Fruit fly (Drosophila melanogaster) whole organism, embryonic: Measurements from ENCODE around the gene Fas1.

Source experiments
- CG6254 ChIP-seq: fragments of 200-800 bp; sonication (Bioruptor generic); optimal IDR thresholded peaks from 3 replicates; lab custom pipeline; 2017; ENCODE audit warnings: mild to moderate bottlenecking, missing biosample characterization, missing genetic modification reagents, missing genetic modification characterization
- CG7372 ChIP-seq: fragments of 200-800 bp; sonication (Bioruptor generic); IDR thresholded peaks from 2 replicates; pipeline ENCODE4 v1.3.6; 2022; ENCODE audit warnings: missing biosample characterization, missing genetic modification characterization
- CG7987 ChIP-seq: fragments of 200-800 bp; sonication (Bioruptor generic); optimal IDR thresholded peaks from 2 replicates; lab custom pipeline; 2018; ENCODE audit warnings: missing biosample characterization, mild to moderate bottlenecking, missing genetic modification characterization, moderate library complexity
- CG8388 ChIP-seq: fragments of 200-800 bp; sonication (Bioruptor generic); optimal IDR thresholded peaks from 2 replicates; lab custom pipeline; 2019; ENCODE audit warnings: missing biosample characterization, mild to moderate bottlenecking, missing genetic modification characterization, moderate library complexity
- CTCF ChIP-seq: fragments of 200-800 bp; sonication (Bioruptor generic); optimal IDR thresholded peaks from 2 replicates; lab custom pipeline; 2017; ENCODE audit warnings: missing biosample characterization, mild to moderate bottlenecking, missing genetic modification characterization, moderate library complexity
- dimm ChIP-seq: fragments of 200-800 bp; sonication (Bioruptor generic); IDR thresholded peaks from 2 replicates; pipeline ENCODE4 v1.3.6; 2022; ENCODE audit warnings: missing biosample characterization, missing genetic modification characterization

DNA sequence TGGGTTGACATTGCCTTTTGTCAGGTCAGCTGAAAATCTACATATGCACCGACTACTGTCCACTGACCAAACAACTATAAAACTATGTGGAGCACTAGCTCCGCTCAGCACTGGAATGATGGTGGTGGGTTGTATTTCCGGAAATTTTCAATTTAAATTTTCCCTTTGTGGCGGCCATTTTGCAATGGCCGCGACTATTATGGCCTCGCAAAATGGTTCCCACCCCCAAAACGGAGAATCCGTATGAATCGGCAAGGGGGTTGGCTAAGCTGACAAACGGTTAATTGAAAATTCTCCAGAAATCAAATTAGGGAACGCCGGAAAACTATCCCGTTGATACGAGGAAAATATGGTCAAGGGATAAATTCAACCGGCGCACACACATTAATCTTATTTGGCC is 57.9 kb downstream of the Fas1 start:
- TF ChIP-seq CTCF (GFP tag; lab: Kevin White, UChicago) (no peak), CG8388 (no peak), CG6254 (no peak), dimm (no peak), CG7372 (no peak), CG7987 (GFP tag; lab: Kevin White, UChicago) (no peak)
